Fruit fly (Drosophila melanogaster): ENCODE data around the gene CG42792.
A peak's percentile ranks its signal among the peaks of the same experiment; 100 is the strongest.

The CG42792 gene

dm6 chr2L:15912008-15912900, 47.0 kb upstream of the CG42792 start (continued):
- TF ChIP-seq CG8119 (GFP tag; IDR thresholded peaks at IDR 0.05) (peak; percentile 91), CG11762 (GFP tag; optimal IDR thresholded peaks at IDR 0.05; ENCODE audit: insufficient read depth) (peak; percentile 67), Gug (GFP tag; IDR thresholded peaks at IDR 0.05) (peak; percentile 69), net (GFP tag; optimal IDR thresholded peaks at IDR 0.05) (peak; percentile 85), acj6 (GFP tag; optimal IDR thresholded peaks at IDR 0.05) (peak; percentile 77), Eip78C (GFP tag) (peak; percentile 94), CG6808 (GFP tag; optimal IDR thresholded peaks at IDR 0.05) (peak; percentile 43), CG8632 (GFP tag; optimal IDR thresholded peaks at IDR 0.05) (peak; percentile 77), spab (GFP tag; optimal IDR thresholded peaks at IDR 0.05) (no peak), Hr38 (GFP tag; optimal IDR thresholded peaks at IDR 0.05) (no peak), cyc (GFP tag; optimal IDR thresholded peaks at IDR 0.05) (peak; percentile 68), fd85E (GFP tag; optimal IDR thresholded peaks at IDR 0.05) (no peak), dsx (GFP tag; optimal IDR thresholded peaks at IDR 0.05; ENCODE audit: poor library complexity, severe bottlenecking) (peak; percentile 34), Ets21C (GFP tag; optimal IDR thresholded peaks at IDR 0.05) (peak; percentile 51), CG9139 (GFP tag; optimal IDR thresholded peaks at IDR 0.05) (no peak), CG6276 (GFP tag; optimal IDR thresholded peaks at IDR 0.05) (peak; percentile 65), ss (GFP tag; optimal IDR thresholded peaks at IDR 0.05) (peak; percentile 10 to 42), Sox14 (GFP tag; optimal IDR thresholded peaks at IDR 0.05) (peak; percentile 45), fd59A (GFP tag; optimal IDR thresholded peaks at IDR 0.05) (peak; percentile 47), CG34406 (GFP tag; optimal IDR thresholded peaks at IDR 0.05) (peak; percentile 85), CG10631 (GFP tag; optimal IDR thresholded peaks at IDR 0.05) (peak; percentile 85), CG7368 (GFP tag; optimal IDR thresholded peaks at IDR 0.05) (peak; percentile 61), Ets96B (tag; optimal IDR thresholded peaks at IDR 0.05) (peak; percentile 65)

DNA sequence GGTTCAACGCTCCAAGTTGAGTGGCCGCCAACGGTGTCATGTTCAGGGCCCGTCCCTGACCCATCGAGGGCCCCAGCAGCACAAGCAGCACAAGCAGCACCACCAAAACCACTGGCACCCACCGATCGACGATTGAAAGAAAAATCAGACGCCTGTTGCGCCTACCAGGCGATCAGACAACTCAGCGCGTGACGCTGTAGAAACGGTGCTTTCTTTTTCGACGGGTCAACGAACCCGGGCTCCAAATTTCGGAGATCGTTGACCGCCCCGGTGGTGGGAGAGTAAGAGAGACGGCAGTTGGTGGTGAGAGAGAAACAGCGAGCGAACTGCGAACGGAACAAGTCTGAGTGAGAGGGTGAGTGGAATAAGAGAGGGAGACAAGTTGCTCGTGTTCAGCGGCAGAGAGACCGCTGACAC, 46.3 kb upstream of the CG42792 start:
- TF ChIP-seq CG1621 (tag; optimal IDR thresholded peaks at IDR 0.05) (no peak), pdm3 (GFP tag; optimal IDR thresholded peaks at IDR 0.05) (no peak), ss (GFP tag; optimal IDR thresholded peaks at IDR 0.05) (no peak), Blimp-1 (GFP tag; optimal IDR thresholded peaks at IDR 0.05) (peak; percentile 98), CG7368 (GFP tag; optimal IDR thresholded peaks at IDR 0.05) (no peak), CG6792 (GFP tag; optimal IDR thresholded peaks at IDR 0.05) (no peak), Hr4 (GFP tag; optimal IDR thresholded peaks at IDR 0.05) (no peak), CG11762 (GFP tag; optimal IDR thresholded peaks at IDR 0.05; ENCODE audit: insufficient read depth) (no peak), CG8119 (GFP tag; IDR thresholded peaks at IDR 0.05) (no peak), salr (GFP tag; optimal IDR thresholded peaks at IDR 0.05) (no peak), Sox15 (GFP tag; optimal IDR thresholded peaks at IDR 0.05) (no peak), fd85E (GFP tag; optimal IDR thresholded peaks at IDR 0.05) (no peak), vri (GFP tag; optimal IDR thresholded peaks at IDR 0.05) (peak; percentile 50), Gug (GFP tag; IDR thresholded peaks at IDR 0.05) (no peak), Eip78C (GFP tag) (no peak), Eip93F (GFP tag; optimal IDR thresholded peaks at IDR 0.05) (peak; percentile 84), CG34406 (GFP tag; optimal IDR thresholded peaks at IDR 0.05) (no peak), Met (GFP tag; optimal IDR thresholded peaks at IDR 0.05) (peak; percentile 80), Ets21C (GFP tag; optimal IDR thresholded peaks at IDR 0.05) (no peak), dsx (GFP tag; optimal IDR thresholded peaks at IDR 0.05; ENCODE audit: poor library complexity, severe bottlenecking) (no peak), acj6 (GFP tag; optimal IDR thresholded peaks at IDR 0.05) (no peak), CG8632 (GFP tag; optimal IDR thresholded peaks at IDR 0.05) (no peak), svp (GFP tag) (peak; percentile 100), CG10669 (GFP tag; optimal IDR thresholded peaks at IDR 0.05) (no peak)
